Fruit fly (Drosophila melanogaster): ENCODE data around the gene IFT46.

Gene IFT46

DNA sequence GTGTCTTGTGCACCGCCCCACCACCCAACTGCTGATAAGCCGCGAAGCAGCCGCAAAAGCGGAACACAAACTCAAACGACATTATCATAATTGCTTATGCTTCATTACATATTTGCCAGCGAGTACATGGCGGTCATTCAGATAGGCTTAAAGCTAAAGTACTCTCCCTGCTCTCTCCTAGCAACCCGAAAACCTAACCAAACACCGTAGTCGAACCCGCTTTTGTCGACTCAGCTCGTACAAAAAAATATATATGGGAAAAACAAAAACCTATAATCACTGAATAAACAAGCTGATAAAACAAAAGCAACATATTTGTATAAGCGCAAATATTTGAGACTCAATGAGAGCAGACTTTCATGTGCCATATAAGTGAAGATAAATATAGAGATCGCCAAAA lies 11.1 kb upstream of the IFT46 start:
- TF ChIP-seq CG8478 (optimal IDR thresholded peaks at IDR 0.05) = no peak
- TF ChIP-seq CTCF (optimal IDR thresholded peaks at IDR 0.05) = no peak

DNA sequence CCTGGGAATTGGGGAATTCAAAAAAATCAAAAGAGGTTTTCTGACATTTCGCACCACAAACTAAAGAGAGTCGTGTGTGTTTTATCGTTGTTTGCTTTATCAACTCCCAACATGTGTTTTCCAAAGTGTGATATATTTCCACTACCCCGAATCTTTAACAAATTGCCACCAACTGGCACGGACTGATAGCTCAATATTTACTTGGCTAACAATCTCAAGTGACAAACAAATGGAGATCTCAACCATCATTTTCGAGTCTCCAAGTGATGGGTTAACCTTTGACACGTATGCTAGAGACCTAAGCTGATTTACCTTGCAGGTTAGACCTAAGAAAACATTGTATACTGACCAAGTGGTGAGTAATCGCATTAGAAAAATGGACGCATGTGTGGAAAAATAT lies 9.6 kb upstream of the IFT46 start:
- TF ChIP-seq CTCF (optimal IDR thresholded peaks at IDR 0.05) (no peak), CG8478 (optimal IDR thresholded peaks at IDR 0.05) (no peak)

DNA sequence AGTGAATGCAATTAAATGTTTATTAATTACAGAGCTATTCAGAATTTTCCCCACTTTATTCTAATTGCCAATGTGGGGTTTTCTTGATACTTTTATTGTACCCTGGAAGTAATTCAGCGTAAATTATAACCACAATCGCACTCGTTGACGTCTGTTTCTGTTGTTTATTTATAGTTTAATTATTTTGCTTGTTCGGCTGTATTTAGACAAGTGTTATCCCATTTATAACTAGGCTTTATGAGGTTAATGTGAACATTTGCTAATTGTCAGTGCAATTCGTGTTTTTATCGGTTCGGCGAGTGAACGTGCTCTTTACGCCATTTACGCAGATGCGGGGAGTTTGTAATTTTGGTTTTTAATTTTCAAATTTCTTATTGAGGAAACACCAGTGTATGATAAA lies 9.1 kb upstream of the IFT46 start:
- TF ChIP-seq CTCF (optimal IDR thresholded peaks at IDR 0.05) = no peak
- TF ChIP-seq CG8478 (optimal IDR thresholded peaks at IDR 0.05) = no peak

DNA sequence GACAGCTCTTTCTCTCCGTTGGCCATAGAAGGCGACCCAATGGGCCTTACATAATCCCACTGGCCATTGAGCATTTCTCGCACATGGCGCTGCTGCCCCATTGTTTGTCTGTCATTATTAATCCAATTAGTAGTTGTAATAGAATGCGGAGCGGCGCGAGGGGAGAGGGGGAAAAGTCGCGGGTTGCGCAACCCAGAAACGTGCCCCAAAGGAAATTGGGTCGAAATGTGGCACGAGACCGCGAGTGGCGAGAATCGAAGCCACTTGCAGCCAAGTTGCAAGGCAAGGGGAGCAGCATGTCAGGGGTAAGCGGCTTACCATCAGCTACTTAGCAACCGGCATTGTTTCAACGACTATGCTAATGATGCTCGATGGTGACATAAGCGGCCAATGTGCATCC lies 8.5 kb upstream of the IFT46 start:
- no peak for TF ChIP-seq CTCF (optimal IDR thresholded peaks at IDR 0.05)
- TF ChIP-seq CG8478 (optimal IDR thresholded peaks at IDR 0.05) = no peak

DNA sequence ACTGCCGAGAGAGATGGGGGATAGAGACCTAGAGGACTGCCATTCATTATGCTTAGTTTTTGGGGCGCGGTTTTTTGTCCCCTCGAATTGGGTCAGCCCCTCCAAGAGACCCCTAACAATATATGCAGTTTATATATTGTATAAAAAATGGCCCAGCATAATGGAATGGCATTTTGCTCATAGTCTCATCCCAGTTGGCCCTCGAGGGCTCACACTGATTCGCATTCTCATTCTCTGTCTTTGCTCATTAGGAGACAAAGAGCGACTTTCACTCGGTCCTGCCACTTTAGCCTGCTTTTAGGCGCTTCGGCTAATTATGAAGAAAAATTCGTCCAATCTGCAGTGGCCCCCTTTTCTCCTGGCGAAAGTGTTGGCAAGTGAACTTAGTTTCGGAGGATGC lies 7.5 kb upstream of the IFT46 start:
- TF ChIP-seq CG8478 (optimal IDR thresholded peaks at IDR 0.05) (no peak), CTCF (optimal IDR thresholded peaks at IDR 0.05) (no peak)

DNA sequence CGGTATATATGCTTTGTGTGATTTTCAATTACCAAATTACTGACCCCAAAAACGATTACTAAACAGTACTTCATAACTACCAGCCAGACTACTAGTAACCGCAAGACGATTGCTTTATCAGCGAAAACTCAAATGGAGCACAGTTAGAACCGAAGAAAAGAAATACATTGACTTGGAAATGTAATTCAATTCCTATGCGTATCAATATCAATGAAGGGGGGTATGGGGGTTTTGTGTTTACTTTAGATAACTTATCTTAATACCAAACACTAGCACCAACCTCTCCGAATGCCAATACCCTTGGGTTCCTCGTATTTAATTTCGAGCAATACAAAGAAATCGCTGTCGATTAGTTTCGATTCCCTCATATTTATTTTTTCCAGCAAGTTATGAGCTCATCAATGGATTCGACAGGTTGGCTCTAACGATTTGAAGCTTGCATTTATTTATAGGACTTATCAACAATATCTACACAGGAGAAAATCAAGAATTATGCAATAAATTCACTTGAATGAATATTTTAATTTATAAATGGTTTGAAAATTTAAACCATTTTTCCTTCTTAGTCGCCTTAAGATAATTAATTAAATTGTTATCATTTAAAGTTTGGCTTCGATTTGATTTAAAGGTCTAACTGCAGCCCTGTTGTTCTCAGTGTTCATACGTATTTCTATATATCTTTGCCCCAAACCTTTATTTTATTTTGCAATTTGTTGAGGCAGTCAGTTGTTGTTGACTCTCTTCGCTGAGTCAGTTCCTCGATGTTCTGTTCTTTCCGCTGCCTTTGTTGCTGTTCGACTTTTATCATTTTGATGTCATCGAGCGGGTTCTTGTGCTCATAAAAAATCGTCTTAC lies 5.7 kb upstream of the IFT46 start:
- no peak for TF ChIP-seq CTCF (optimal IDR thresholded peaks at IDR 0.05)
- no peak for TF ChIP-seq CG8478 (optimal IDR thresholded peaks at IDR 0.05)

- no peak for TF ChIP-seq CTCF (optimal IDR thresholded peaks at IDR 0.05)
- TF ChIP-seq CG8478 (optimal IDR thresholded peaks at IDR 0.05) = no peak
Measured at dm6 chr2L:18620153-18620552, 4.2 kb upstream of the IFT46 start.

dm6 chr2L:18617003-18617402 lies 1.1 kb upstream of the IFT46 start, which contains the start of gene MESR3:
Gene MESR3, plus strand, starts transcription at chr2L:18617256.
- TF ChIP-seq CTCF (optimal IDR thresholded peaks at IDR 0.05) (no peak), CG8478 (optimal IDR thresholded peaks at IDR 0.05) (no peak)

- TF ChIP-seq CTCF (optimal IDR thresholded peaks at IDR 0.05) = no peak
- no peak for TF ChIP-seq CG8478 (optimal IDR thresholded peaks at IDR 0.05)
Measured at dm6 chr2L:18612106-18612505, 3.8 kb downstream of the IFT46 start, which contains the start of gene Atac2. Gene Atac2, minus strand, starts transcription at chr2L:18612249.

DNA sequence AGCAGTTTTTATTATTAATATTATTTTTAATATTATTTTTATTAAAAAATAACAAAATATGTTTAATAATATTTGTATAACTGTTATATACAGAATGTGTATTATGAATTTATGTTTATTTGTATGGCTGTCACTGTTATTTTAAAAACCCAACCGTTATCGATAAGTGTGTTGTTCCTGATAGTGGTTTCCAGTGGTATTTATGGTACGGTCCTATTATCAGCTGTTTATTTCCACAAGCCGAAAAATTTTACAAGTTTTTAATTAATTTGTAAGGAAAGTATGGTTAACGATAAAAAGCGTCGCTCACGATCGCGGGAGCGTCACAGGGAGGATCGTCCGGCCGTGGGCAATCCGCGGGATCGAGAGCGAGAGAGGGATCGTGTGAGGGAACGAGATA lies 9.3 kb downstream of the IFT46 start, which contains the start of gene CG10333:
CG10333 (plus strand) TSS at position 191 of the 400 bp plus-strand sequence.
- TF ChIP-seq CG8478 (optimal IDR thresholded peaks at IDR 0.05) (no peak), CTCF (optimal IDR thresholded peaks at IDR 0.05) (no peak)

dm6 chr2L:18605549-18605948 lies 10.4 kb downstream of the IFT46 start, which contains the start of gene CG31789:
Gene CG31789, plus strand, starts transcription at chr2L:18605928.
- no peak for TF ChIP-seq CG8478 (optimal IDR thresholded peaks at IDR 0.05)
- no peak for TF ChIP-seq CTCF (optimal IDR thresholded peaks at IDR 0.05)

DNA sequence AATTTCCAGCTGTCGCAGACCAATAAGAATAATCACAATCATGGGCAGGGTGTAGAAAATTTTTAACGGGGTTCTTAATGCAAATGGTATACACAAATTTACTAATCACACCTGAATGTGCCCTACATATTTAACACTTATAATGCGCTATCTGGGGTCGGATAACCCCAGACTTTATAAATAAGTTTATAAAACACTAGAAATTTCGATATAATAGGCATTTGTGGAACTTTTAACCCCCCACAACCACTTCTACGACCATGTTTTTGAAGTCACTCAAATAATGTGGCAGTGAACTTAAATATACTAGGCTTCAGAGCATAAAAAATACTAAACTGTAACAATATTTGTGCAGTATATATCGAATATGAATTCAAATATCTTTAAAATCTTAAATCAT lies 10.9 kb downstream of the IFT46 start, which contains the start of gene CG10413:
CG10413 (minus strand) TSS at position 264 of the 400 bp plus-strand sequence.
- TF ChIP-seq CG8478 (optimal IDR thresholded peaks at IDR 0.05) = no peak
- TF ChIP-seq CTCF (optimal IDR thresholded peaks at IDR 0.05) = no peak

DNA sequence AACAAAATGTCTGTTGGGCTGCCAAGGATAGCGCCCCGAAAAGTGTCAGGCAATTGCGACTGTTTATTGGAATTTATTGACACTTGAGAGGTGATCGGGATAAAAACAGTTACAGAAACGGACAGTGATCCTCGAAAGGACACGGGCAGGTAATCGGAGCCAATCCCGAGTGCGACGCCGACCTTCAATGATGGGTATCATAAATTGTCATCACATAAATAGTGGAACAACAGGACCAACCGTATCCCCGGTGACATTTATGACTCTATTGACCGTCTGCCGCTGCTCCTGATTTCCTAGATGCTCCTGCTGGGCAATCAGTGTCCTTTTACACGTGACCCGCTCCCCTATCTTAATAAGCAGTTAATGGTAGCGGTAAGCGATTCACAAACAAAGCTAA lies 16.8 kb downstream of the IFT46 start:
- TF ChIP-seq CG8478 (optimal IDR thresholded peaks at IDR 0.05) (no peak), CTCF (optimal IDR thresholded peaks at IDR 0.05) (no peak)

DNA sequence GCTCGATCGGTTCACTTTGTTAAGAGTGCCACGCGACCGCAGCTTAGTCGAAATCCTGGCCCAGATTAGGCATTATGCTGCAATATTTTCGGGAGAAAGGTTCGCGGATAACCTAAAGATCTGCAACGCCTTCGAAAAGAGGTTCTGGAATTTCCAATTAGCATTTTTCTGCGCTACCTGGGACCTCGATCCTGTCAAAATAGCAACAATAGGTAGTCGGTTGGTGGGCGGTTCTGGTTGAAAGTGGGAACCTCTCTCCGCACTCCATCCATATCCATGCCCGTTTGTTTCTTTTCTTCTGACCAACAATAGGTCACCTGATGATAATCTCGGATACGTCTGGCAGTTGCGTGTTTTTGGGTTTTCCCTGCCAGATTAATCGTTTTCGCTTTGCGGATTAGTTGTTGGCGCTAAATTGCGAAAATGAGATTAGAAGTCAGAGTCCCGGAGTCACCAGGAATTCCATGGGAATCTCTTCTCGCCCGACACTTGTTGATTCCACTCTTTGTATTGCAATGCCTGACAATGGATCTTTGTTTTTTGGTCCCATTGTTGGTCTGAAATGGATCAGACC lies 17.7 kb downstream of the IFT46 start:
- no peak for TF ChIP-seq CG8478 (optimal IDR thresholded peaks at IDR 0.05)
- no peak for TF ChIP-seq CTCF (optimal IDR thresholded peaks at IDR 0.05)

DNA sequence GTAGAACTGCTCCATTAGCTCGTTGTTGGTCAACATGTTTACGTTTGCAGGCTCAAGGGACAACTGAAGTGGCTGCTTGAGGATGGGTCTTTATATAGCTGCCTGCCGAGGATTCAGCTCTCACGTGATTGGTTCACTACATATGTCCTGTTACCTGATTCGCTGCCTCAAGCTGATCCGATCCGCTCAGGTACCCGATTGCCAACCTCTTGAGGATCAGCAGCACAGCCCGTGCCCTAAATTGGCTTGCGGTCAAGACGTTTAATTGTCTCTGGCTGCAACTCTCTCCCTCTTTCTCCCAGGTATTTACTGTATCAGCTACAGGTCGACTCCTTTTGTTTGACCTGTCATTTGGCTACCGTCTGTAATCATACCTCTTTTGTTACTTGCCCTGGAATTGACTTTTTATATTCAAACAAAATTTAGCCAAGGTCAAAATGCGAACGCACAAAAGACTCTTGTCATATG lies 19.0 kb downstream of the IFT46 start, which contains the start of gene amos:
amos (minus strand) TSS at position 51 of the 468 bp plus-strand sequence.
- TF ChIP-seq CG8478 (optimal IDR thresholded peaks at IDR 0.05) (no peak), CTCF (optimal IDR thresholded peaks at IDR 0.05) (no peak)

DNA sequence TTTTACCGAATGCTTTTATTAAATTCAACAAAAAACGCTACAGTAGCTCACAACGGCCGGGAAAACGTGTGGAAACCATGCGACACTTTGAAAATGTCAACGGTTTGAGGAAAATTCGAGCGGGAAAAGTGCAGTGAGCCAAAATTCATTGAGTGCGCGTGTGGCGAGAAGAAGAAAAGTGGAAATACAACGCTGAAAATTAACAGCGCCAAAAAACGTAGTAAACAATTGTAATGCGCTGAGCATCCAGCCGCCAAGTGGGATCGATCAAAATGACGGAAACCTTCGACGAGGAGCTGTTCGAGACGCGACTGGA lies 25.0 kb downstream of the IFT46 start:
- TF ChIP-seq CTCF (optimal IDR thresholded peaks at IDR 0.05) (no peak), CG8478 (optimal IDR thresholded peaks at IDR 0.05) (no peak)
